Worm (Caenorhabditis elegans): Measurements from ENCODE around the gene pan-1.

pan-1 gene

DNA sequence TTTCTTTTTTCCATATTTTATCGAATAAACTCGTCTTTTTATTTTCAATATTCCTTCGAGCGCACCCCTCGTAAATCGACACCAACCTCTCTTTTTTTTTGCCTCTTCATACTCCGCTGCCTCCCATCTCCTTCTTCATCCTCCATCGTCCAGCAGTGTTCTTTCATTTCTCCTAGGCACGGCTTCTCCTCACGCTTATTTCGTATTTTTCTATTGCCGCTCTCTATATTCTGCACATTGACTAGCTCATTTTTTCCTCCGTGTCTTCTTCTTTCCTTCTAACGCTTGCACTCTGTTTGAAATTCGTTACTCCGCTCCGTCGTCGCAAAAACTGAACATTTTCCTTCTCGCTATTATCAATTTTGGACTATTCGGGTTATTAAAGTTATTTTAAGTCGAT is 7.2 kb upstream of the pan-1 start:
- TF ChIP-seq irx-1 (tag; optimal IDR thresholded peaks at IDR 0.05) (no peak), lsy-2 (tag; optimal IDR thresholded peaks at IDR 0.05) (peak in 1 of 2 experiments; percentile 16), nhr-47 (tag; optimal IDR thresholded peaks at IDR 0.05) (peak; percentile 18), ztf-4 (tag; optimal IDR thresholded peaks at IDR 0.05) (no peak), ceh-82 (tag; optimal IDR thresholded peaks at IDR 0.05) (peak in 1 of 3 experiments; percentile 50), lin-14 (GFP tag; optimal IDR thresholded peaks at IDR 0.05) (peak; percentile 71), fkh-8 (tag; optimal IDR thresholded peaks at IDR 0.05) (peak; percentile 9), efl-1 (optimal IDR thresholded peaks at IDR 0.05) (peak in 1 of 2 experiments; percentile 10), efl-1 (GFP tag; optimal IDR thresholded peaks at IDR 0.05 in 1 of 2) (no peak), jun-1 (tag; optimal IDR thresholded peaks at IDR 0.05) (no peak)

DNA sequence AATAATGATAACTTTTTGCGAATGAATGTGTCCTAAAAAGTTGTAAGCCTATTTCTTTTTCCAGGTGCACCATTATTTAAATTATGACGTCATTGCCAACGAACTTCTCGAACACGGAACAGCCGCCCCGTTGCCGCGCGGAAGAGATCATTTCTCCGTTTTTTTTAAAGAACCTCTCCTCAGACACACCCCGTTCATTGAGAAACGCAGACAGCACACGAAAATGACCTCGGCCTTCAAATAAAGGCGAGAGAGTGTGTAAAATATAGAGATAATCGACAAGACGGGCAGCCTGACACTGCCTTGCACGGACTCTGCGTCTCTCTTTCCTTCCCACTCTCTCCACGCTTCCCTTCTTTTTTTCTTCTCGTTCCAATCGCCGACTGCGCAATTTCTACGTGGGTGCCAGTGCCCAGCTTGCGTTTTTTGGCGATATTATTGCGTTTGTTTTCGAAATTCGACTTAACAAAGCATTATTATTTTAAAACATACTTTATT is 2.1 kb upstream of the pan-1 start:
- TF ChIP-seq egl-27 (tag; optimal IDR thresholded peaks at IDR 0.05): peak in 1 of 2 experiments; percentile 15
- TF ChIP-seq aly-2 (tag; optimal IDR thresholded peaks at IDR 0.05): peak; percentile 22
- no peak for TF ChIP-seq sox-4 (tag; optimal IDR thresholded peaks at IDR 0.05)
- TF ChIP-seq xbp-1 (tag; optimal IDR thresholded peaks at IDR 0.05): peak; percentile 69
- no peak for TF ChIP-seq lin-39 (tag; optimal IDR thresholded peaks at IDR 0.05)
- no peak for TF ChIP-seq lir-3 (tag; optimal IDR thresholded peaks at IDR 0.05; ENCODE audit: poor library complexity)
- peak in 1 of 2 experiments; percentile 20 for TF ChIP-seq ztf-11 (tag; optimal IDR thresholded peaks at IDR 0.05)
- TF ChIP-seq snpc-4 (tag; optimal IDR thresholded peaks at IDR 0.05): no peak
- peak; percentile 54 for TF ChIP-seq nhr-19 (GFP tag; conservative IDR thresholded peaks at IDR 0.05)
- TF ChIP-seq ztf-4 (tag; optimal IDR thresholded peaks at IDR 0.05): peak; percentile 75
- peak; percentile 70 to 82 for TF ChIP-seq efl-1 (optimal IDR thresholded peaks at IDR 0.05)
- TF ChIP-seq efl-1 (GFP tag; optimal IDR thresholded peaks at IDR 0.05 in 1 of 2): peak; percentile 33 to 93
- no peak for TF ChIP-seq ets-5 (GFP tag; IDR thresholded peaks at IDR 0.05)
- TF ChIP-seq fkh-8 (tag; optimal IDR thresholded peaks at IDR 0.05): peak; percentile 19
- TF ChIP-seq lin-35 (GFP tag; optimal IDR thresholded peaks at IDR 0.05): peak; percentile 52 to 53
- TF ChIP-seq isw-1 (GFP tag; IDR thresholded peaks at IDR 0.05): peak; percentile 43
- peak; percentile 85 for TF ChIP-seq nhr-71 (tag; optimal IDR thresholded peaks at IDR 0.05)
- peak; percentile 67 for TF ChIP-seq rnt-1 (tag; optimal IDR thresholded peaks at IDR 0.05)
- peak; percentile 66 for TF ChIP-seq nhr-77 (tag; optimal IDR thresholded peaks at IDR 0.05)
- TF ChIP-seq nhr-28 (tag; optimal IDR thresholded peaks at IDR 0.05): no peak
- TF ChIP-seq C16A3.4 (tag; optimal IDR thresholded peaks at IDR 0.05): no peak
- no peak for TF ChIP-seq C34B4.2 (tag; optimal IDR thresholded peaks at IDR 0.05)
- TF ChIP-seq nhr-20 (tag; optimal IDR thresholded peaks at IDR 0.05): peak; percentile 69
- TF ChIP-seq mab-9 (GFP tag; IDR thresholded peaks at IDR 0.05): no peak
- no peak for TF ChIP-seq fos-1 (tag; optimal IDR thresholded peaks at IDR 0.05)
- peak; percentile 54 for TF ChIP-seq dsc-1 (tag; optimal IDR thresholded peaks at IDR 0.05)
- no peak for TF ChIP-seq F16B12.6 (tag; optimal IDR thresholded peaks at IDR 0.05)
- TF ChIP-seq nhr-85 (tag): peak; percentile 84
- peak; percentile 71 for TF ChIP-seq nhr-90 (tag; optimal IDR thresholded peaks at IDR 0.05; ENCODE audit: poor library complexity)
- TF ChIP-seq snu-23 (GFP tag; optimal IDR thresholded peaks at IDR 0.05): peak; percentile 77
- no peak for TF ChIP-seq Y116A8C.19 (tag; optimal IDR thresholded peaks at IDR 0.05; ENCODE audit: borderline replicate concordance)
- TF ChIP-seq lin-14 (GFP tag; optimal IDR thresholded peaks at IDR 0.05): peak; percentile 98
- TF ChIP-seq ceh-82 (tag; optimal IDR thresholded peaks at IDR 0.05): peak; percentile 52 to 75 (median 60)
- no peak for TF ChIP-seq hlh-4 (tag; optimal IDR thresholded peaks at IDR 0.05)
- no peak for TF ChIP-seq ces-1 (GFP tag; optimal IDR thresholded peaks at IDR 0.05)
- TF ChIP-seq egl-13 (tag; optimal IDR thresholded peaks at IDR 0.05): peak; percentile 31
- peak in 3 of 6 experiments; percentile 11 to 74 (median 22) for TF ChIP-seq elt-3 (tag; optimal IDR thresholded peaks at IDR 0.05)
- TF ChIP-seq C04F5.9 (tag; optimal IDR thresholded peaks at IDR 0.05): no peak
- TF ChIP-seq vab-15 (tag; optimal IDR thresholded peaks at IDR 0.05): no peak
- TF ChIP-seq unc-86 (tag; optimal IDR thresholded peaks at IDR 0.05): peak; percentile 56
- TF ChIP-seq tbx-2 (tag; optimal IDR thresholded peaks at IDR 0.05): peak; percentile 74
- no peak for TF ChIP-seq hpl-2 (GFP tag; optimal IDR thresholded peaks at IDR 0.05)
- peak; percentile 76 for TF ChIP-seq nhr-47 (tag; optimal IDR thresholded peaks at IDR 0.05)
- peak; percentile 77 for TF ChIP-seq swsn-7 (tag; optimal IDR thresholded peaks at IDR 0.05)
- TF ChIP-seq nhr-76 (tag; optimal IDR thresholded peaks at IDR 0.05): peak; percentile 41
- TF ChIP-seq ceh-88 (GFP tag; IDR thresholded peaks at IDR 0.05): no peak
- TF ChIP-seq blmp-1 (tag; optimal IDR thresholded peaks at IDR 0.05): peak; percentile 61

All from whole organism, L1 larva.